Fruit fly (Drosophila melanogaster): Measurements from ENCODE around the gene CG9593.

CG9593 gene

dm6 chr3R:15836864-15837824 is 35.1 kb downstream of the CG9593 start, which contains the start of the genes ND-23 and spn-E (continued):
- TF ChIP-seq CG10654 (GFP tag; optimal IDR thresholded peaks at IDR 0.05) (peak; percentile 27), CG12104 (GFP tag; optimal IDR thresholded peaks at IDR 0.05) (no peak), Hmr (GFP tag; optimal IDR thresholded peaks at IDR 0.05) (peak; percentile 57), Dip2 (GFP tag; IDR thresholded peaks at IDR 0.05) (no peak), eyg (GFP tag; optimal IDR thresholded peaks at IDR 0.05) (no peak), vfl (GFP tag; optimal IDR thresholded peaks at IDR 0.05) (no peak), pum (GFP tag; optimal IDR thresholded peaks at IDR 0.05) (no peak), phol (tag; optimal IDR thresholded peaks at IDR 0.05) (peak; percentile 73), Asciz (GFP tag; optimal IDR thresholded peaks at IDR 0.05) (no peak), lola (GFP tag; optimal IDR thresholded peaks at IDR 0.05) (peak in 1 of 3 experiments; percentile 55), chinmo (GFP tag; IDR thresholded peaks at IDR 0.05; ENCODE audit: partially characterized antibody) (0 out of 4 replicates have a peak, but pooled peaks have one; percentile 30), zen2 (GFP tag; IDR thresholded peaks at IDR 0.05; ENCODE audit: partially characterized antibody) (peak; percentile 10; the same call in 1 of the 3 replicates), dmrt99B (tag; optimal IDR thresholded peaks at IDR 0.05) (no peak), zen (tag; optimal IDR thresholded peaks at IDR 0.05) (peak; percentile 69), CG8281 (tag; optimal IDR thresholded peaks at IDR 0.05) (no peak), sna (GFP tag; IDR thresholded peaks at IDR 0.05; ENCODE audit: partially characterized antibody) (peak; percentile 87), sqz (GFP tag; optimal IDR thresholded peaks at IDR 0.05) (no peak), Mad (GFP tag; optimal IDR thresholded peaks at IDR 0.05) (no peak), CG3995 (GFP tag; optimal IDR thresholded peaks at IDR 0.05) (no peak), Drgx (GFP tag; IDR thresholded peaks at IDR 0.05) (0 out of 2 replicates have a peak, but pooled peaks have one; percentile 23), kay (GFP tag; optimal IDR thresholded peaks at IDR 0.05) (no peak), CG11085 (GFP tag; IDR thresholded peaks at IDR 0.05) (0 out of 2 replicates have a peak, but pooled peaks have one; percentile 23), Dll (GFP tag; IDR thresholded peaks at IDR 0.05; ENCODE audit: partially characterized antibody) (peak; percentile 94), CG6683 (GFP tag; optimal IDR thresholded peaks at IDR 0.05) (no peak), CG12071 (GFP tag; optimal IDR thresholded peaks at IDR 0.05) (no peak), ab (GFP tag; optimal IDR thresholded peaks at IDR 0.05) (no peak), crol (GFP tag; IDR thresholded peaks at IDR 0.05) (no peak), slou (GFP tag; optimal IDR thresholded peaks at IDR 0.05) (no peak), HmgD (GFP tag; optimal IDR thresholded peaks at IDR 0.05) (no peak), CG16779 (GFP tag; IDR thresholded peaks at IDR 0.05) (no peak), az2 (GFP tag; optimal IDR thresholded peaks at IDR 0.05) (peak; percentile 29), CG4617 (GFP tag; optimal IDR thresholded peaks at IDR 0.05; ENCODE audit: borderline replicate concordance) (peak; percentile 50), Med (GFP tag) (peak; percentile 75), Scr (GFP tag; IDR thresholded peaks at IDR 0.05; ENCODE audit: partially characterized antibody) (peak; percentile 88), knrl (GFP tag; IDR thresholded peaks at IDR 0.05; ENCODE audit: partially characterized antibody) (peak; percentile 86), CG10565 (GFP tag; optimal IDR thresholded peaks at IDR 0.05) (no peak), Neu2 (GFP tag; optimal IDR thresholded peaks at IDR 0.05; ENCODE audit: borderline replicate concordance) (no peak), gem (tag; optimal IDR thresholded peaks at IDR 0.05) (peak; percentile 85), CG3838 (GFP tag; optimal IDR thresholded peaks at IDR 0.05) (no peak), ham (GFP tag; IDR thresholded peaks at IDR 0.05) (no peak), sug (tag; optimal IDR thresholded peaks at IDR 0.05) (no peak), CG3163 (GFP tag; optimal IDR thresholded peaks at IDR 0.05) (no peak), p53 (GFP tag; optimal IDR thresholded peaks at IDR 0.05) (no peak), ato (GFP tag; IDR thresholded peaks at IDR 0.05; ENCODE audit: partially characterized antibody) (no peak), MBD-R2 (GFP tag; IDR thresholded peaks at IDR 0.05) (peak; percentile 30), Mrtf (GFP tag; IDR thresholded peaks at IDR 0.05) (no peak), pnt (GFP tag; optimal IDR thresholded peaks at IDR 0.05) (no peak)
